Worm (Caenorhabditis elegans) whole organism, L4 larva: ENCODE measurements around the gene gldi-6.

Experiments
- D1046.2 ChIP-seq: fragments of 200-800 bp; sonication (Bioruptor generic); IDR thresholded peaks from 2 replicates; pipeline ENCODE4 v1.3.6; 2022; ENCODE audit warnings: missing genetic modification characterization, missing compliant biosample characterization
- Y75B8A.6 ChIP-seq: fragments of 200-800 bp; sonication (Bioruptor generic); IDR thresholded peaks from 2 replicates; pipeline ENCODE4 v1.3.6; 2022; ENCODE audit warnings: missing genetic modification reagents, missing genetic modification characterization, missing compliant biosample characterization
- ceh-82 ChIP-seq: sonication (generic microtip); optimal IDR thresholded peaks from 2 replicates; lab custom pipeline; 2017; ENCODE audit warnings: missing biosample characterization, missing genetic modification characterization
- daf-16 ChIP-seq, 3 experiments: sonication (generic microtip); optimal IDR thresholded peaks; 2 replicates each; lab custom pipeline; 2016 to 2017; ENCODE audit warnings: missing genetic modification characterization in 3 of 3, missing genetic modification reagents in 3 of 3, mild to moderate bottlenecking in 2 of 3, missing compliant biosample characterization in 2 of 3, missing biosample characterization in 1 of 3, moderate library complexity in 1 of 3
- hmg-1.1 ChIP-seq: fragments of 200-800 bp; sonication (Bioruptor generic); IDR thresholded peaks from 2 replicates; pipeline ENCODE4 v1.3.6; 2022; ENCODE audit warnings: missing genetic modification reagents, missing genetic modification characterization, missing compliant biosample characterization
- lin-39 ChIP-seq: fragments of 150-350 bp; optimal IDR thresholded peaks from 2 replicates; lab custom pipeline; 2014; ENCODE audit warnings: missing biosample characterization, missing genetic modification reagents, missing genetic modification characterization
- pha-4 ChIP-seq, 2 experiments: fragments of 150-350 bp in 1 of 2; fragments of 200-800 bp in 1 of 2; sonication (Bioruptor generic) in 1 of 2; IDR thresholded peaks in 1 of 2; optimal IDR thresholded peaks in 1 of 2; 2 replicates each; pipeline versions ENCODE4 v1.3.6 to Lab custom; 2014 to 2022; ENCODE audit warnings: missing genetic modification characterization in 2 of 2, missing genetic modification reagents in 2 of 2, missing biosample characterization in 1 of 2, missing compliant biosample characterization in 1 of 2
- unc-39 ChIP-seq: sonication (generic microtip); optimal IDR thresholded peaks from 2 replicates; lab custom pipeline; 2017; ENCODE audit warnings: missing biosample characterization, missing genetic modification characterization
- zag-1 ChIP-seq: fragments of 150-350 bp; optimal IDR thresholded peaks from 2 replicates; lab custom pipeline; 2014; ENCODE audit warnings: missing biosample characterization, missing genetic modification characterization
- ztf-11 ChIP-seq: fragments of 150-350 bp; optimal IDR thresholded peaks from 2 replicates; lab custom pipeline; 2014; ENCODE audit warnings: missing biosample characterization, missing genetic modification characterization

- no peak for TF ChIP-seq Y75B8A.6
- TF ChIP-seq ztf-11 = no peak
- no peak for TF ChIP-seq unc-39 (tag; lab: Kevin White, UChicago)
- no peak for TF ChIP-seq hmg-1.1 (GFP tag; lab: Robert Waterston, UW)
- TF ChIP-seq lin-39 (tag; lab: Kevin White, UChicago) = no peak
- no peak for TF ChIP-seq pha-4 (GFP tag; IDR thresholded peaks at IDR 0.05; lab: Robert Waterston, UW)
- TF ChIP-seq pha-4 (tag; optimal IDR thresholded peaks at IDR 0.05; lab: Kevin White, UChicago) = no peak
- no peak for TF ChIP-seq D1046.2 (GFP tag; lab: Robert Waterston, UW)
- TF ChIP-seq daf-16 (GFP tag; optimal IDR thresholded peaks at IDR 0.05; lab: Kevin White, UChicago) = no peak
- TF ChIP-seq daf-16 (tag; optimal IDR thresholded peaks at IDR 0.05; lab: Kevin White, UChicago) = no peak
- no peak for TF ChIP-seq ceh-82 (tag; lab: Kevin White, UChicago)
- no peak for TF ChIP-seq zag-1 (tag; lab: Kevin White, UChicago)
These were observed 6.8 kb downstream of the gldi-6 start, which contains the start of gene C16C8.11 for ce11 chrII:3453521-3453920.
